Fruit fly (Drosophila melanogaster) whole organism, adult: Measurements from ENCODE around the gene CG9674.

Experiments
- CG11617 ChIP-seq: fragments of 200-800 bp; sonication (Bioruptor generic); optimal IDR thresholded peaks from 2 replicates; lab custom pipeline; 2017; ENCODE audit warnings: mild to moderate bottlenecking, missing biosample characterization, missing genetic modification reagents, missing genetic modification characterization
- CG7101 ChIP-seq: fragments of 200-800 bp; sonication (Bioruptor generic); optimal IDR thresholded peaks from 2 replicates; lab custom pipeline; 2018; ENCODE audit warnings: missing biosample characterization, mild to moderate bottlenecking, missing genetic modification characterization, moderate library complexity
- Crg-1 ChIP-seq: fragments of 200-800 bp; sonication (Bioruptor generic); optimal IDR thresholded peaks from 2 replicates; lab custom pipeline; 2016; ENCODE audit warnings: missing biosample characterization, missing genetic modification characterization
- kay ChIP-seq: fragments of 200-800 bp; sonication (Bioruptor generic); peaks from one replicate; lab custom pipeline; 2016; ENCODE audit warnings: missing biosample characterization, missing genetic modification characterization, borderline replicate concordance

DNA sequence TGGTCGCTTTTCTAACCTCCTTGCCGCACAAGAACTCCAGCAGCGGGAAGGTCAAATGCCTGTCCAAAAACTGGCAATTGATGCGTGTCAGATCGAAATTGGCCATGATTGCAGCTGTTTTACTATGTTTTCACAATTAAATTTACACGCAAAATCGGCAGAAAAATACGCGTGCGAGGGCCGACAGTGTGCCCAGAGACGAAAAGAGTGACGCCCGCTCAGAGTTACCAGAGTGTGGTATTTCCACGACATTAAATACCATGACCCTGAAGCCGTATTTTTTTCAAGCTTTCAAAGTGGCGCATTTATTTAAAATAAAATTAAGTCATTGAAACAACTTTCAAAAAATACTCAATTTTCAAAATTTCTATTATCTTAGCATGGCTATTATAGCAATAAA is 20.8 kb downstream of the CG9674 start, which contains the start of gene eIF3e:
- TF ChIP-seq Crg-1 (no peak), CG11617 (GFP tag; lab: Kevin White, UChicago) (no peak), CG7101 (tag; lab: Kevin White, UChicago) (no peak), kay (GFP tag; lab: Kevin White, UChicago) (no peak)
